Worm (Caenorhabditis elegans): ENCODE results near the gene nhr-32.

nhr-32 gene

ce11 chrX:13210478-13210877 lies 41.3 kb upstream of the nhr-32 start (continued):
- TF ChIP-seq ces-1 (GFP tag; optimal IDR thresholded peaks at IDR 0.05) (no peak), spr-3 (GFP tag; optimal IDR thresholded peaks at IDR 0.05) (no peak), attf-4 (tag; optimal IDR thresholded peaks at IDR 0.05) (no peak), fos-1 (tag; optimal IDR thresholded peaks at IDR 0.05) (no peak), hlh-11 (tag; optimal IDR thresholded peaks at IDR 0.05) (peak; percentile 10), mxl-3 (GFP tag; optimal IDR thresholded peaks at IDR 0.05) (no peak), daf-8 (GFP tag; IDR thresholded peaks at IDR 0.05) (no peak), nhr-25 (tag; optimal IDR thresholded peaks at IDR 0.05; ENCODE audit: borderline replicate concordance, insufficient read depth) (no peak), duxl-1 (tag; optimal IDR thresholded peaks at IDR 0.05; ENCODE audit: poor library complexity) (no peak), madf-5 (GFP tag; IDR thresholded peaks at IDR 0.05) (no peak), hlh-30 (tag; optimal IDR thresholded peaks at IDR 0.05; ENCODE audit: insufficient read depth) (peak; percentile 35), ceh-44 (GFP tag; IDR thresholded peaks at IDR 0.05) (no peak), pqm-1 (tag; optimal IDR thresholded peaks at IDR 0.05) (no peak), lin-29 (GFP tag; IDR thresholded peaks at IDR 0.05) (no peak), mep-1 (tag; optimal IDR thresholded peaks at IDR 0.05) (peak; percentile 71), D1046.2 (GFP tag; IDR thresholded peaks at IDR 0.05) (no peak), Y105C5A.15 (GFP tag; IDR thresholded peaks at IDR 0.05) (no peak), php-3 (GFP tag; IDR thresholded peaks at IDR 0.05) (no peak), daf-19 (GFP tag; conservative IDR thresholded peaks at IDR 0.05) (no peak), skn-1 (tag; optimal IDR thresholded peaks at IDR 0.05) (no peak), T26A8.4 (GFP tag; IDR thresholded peaks at IDR 0.05) (no peak), nhr-102 (tag; optimal IDR thresholded peaks at IDR 0.05) (no peak), zip-2 (tag; optimal IDR thresholded peaks at IDR 0.05) (no peak), set-16 (GFP tag; IDR thresholded peaks at IDR 0.05) (no peak), F49E8.2 (tag; optimal IDR thresholded peaks at IDR 0.05; ENCODE audit: borderline replicate concordance) (no peak), cey-2 (tag; optimal IDR thresholded peaks at IDR 0.05; ENCODE audit: borderline replicate concordance, insufficient read depth) (no peak), ceh-62 (tag; optimal IDR thresholded peaks at IDR 0.05) (no peak), snpc-4 (tag; optimal IDR thresholded peaks at IDR 0.05) (no peak)

ce11 chrX:13212528-13212927 lies 39.2 kb upstream of the nhr-32 start:
- no peak for TF ChIP-seq daf-8 (GFP tag; IDR thresholded peaks at IDR 0.05)
- no peak for TF ChIP-seq unc-39 (tag; optimal IDR thresholded peaks at IDR 0.05)
- peak in 1 of 2 experiments; percentile 19 for TF ChIP-seq unc-62 (GFP tag; optimal IDR thresholded peaks at IDR 0.05 in 1 of 2)
- no peak for TF ChIP-seq unc-62 (tag; optimal IDR thresholded peaks at IDR 0.05)
- no peak for TF ChIP-seq ceh-20 (GFP tag; IDR thresholded peaks at IDR 0.05)

DNA sequence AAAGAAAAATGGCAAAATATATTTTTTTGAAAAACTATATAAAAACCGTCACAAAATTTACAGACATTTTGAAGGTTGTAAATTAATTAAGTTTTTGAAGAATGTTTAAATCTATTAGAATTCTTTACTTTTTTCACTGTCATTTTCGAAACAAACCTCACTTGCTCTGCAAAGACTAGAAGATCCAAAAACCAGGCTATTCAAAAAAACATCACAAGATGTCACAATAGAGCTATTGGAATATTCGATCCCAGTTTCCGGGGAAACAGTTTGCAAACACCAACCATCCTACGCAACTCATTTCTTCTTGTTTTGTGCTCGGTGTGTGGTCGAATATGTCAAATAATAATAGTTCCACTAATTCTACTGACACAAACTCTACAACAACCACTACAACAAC lies 35.0 kb upstream of the nhr-32 start, which contains the start of gene R12H7.4:
TSS of gene R12H7.4 (plus strand) at position 301 of the 400 bp plus-strand sequence.
- TF ChIP-seq jun-1 (tag; optimal IDR thresholded peaks at IDR 0.05) (no peak), unc-62 (GFP tag; optimal IDR thresholded peaks at IDR 0.05 in 1 of 2) (peak in 1 of 2 experiments; percentile 79), unc-62 (tag; optimal IDR thresholded peaks at IDR 0.05) (no peak)

DNA sequence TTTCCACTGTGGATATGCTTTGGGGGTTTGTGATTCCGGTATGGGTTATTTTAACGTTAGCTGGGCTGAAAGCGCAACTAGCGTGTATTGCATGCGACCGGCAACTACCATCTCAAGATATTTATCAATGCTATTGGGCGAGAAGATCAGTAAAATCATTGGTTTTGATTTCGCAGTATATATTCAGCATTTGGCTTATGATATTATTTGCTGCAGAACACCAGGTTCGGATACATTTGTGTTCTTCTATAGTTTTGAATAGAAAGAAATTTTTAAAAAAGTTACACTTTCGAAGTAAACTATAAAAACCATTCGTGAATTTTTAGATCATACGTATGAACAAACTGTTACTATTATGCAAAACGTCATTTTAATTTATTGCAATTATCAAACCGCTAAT lies 33.8 kb upstream of the nhr-32 start:
- peak in 1 of 2 experiments; percentile 94 for TF ChIP-seq unc-62 (GFP tag; optimal IDR thresholded peaks at IDR 0.05 in 1 of 2)
- no peak for TF ChIP-seq unc-62 (tag; optimal IDR thresholded peaks at IDR 0.05)
- TF ChIP-seq daf-12 (tag; optimal IDR thresholded peaks at IDR 0.05), result no peak
- TF ChIP-seq pha-4 (GFP tag; IDR thresholded peaks at IDR 0.05), result no peak
- TF ChIP-seq pha-4 (tag; optimal IDR thresholded peaks at IDR 0.05), result no peak
- TF ChIP-seq aha-1 (tag), result peak; percentile 17
- no peak for TF ChIP-seq nhr-42 (GFP tag; IDR thresholded peaks at IDR 0.05)
- TF ChIP-seq tra-1 (GFP tag; IDR thresholded peaks at IDR 0.05), result no peak

All from whole organism, L4 larva.